Worm (Caenorhabditis elegans): ENCODE data around the gene cest-30.

DNA sequence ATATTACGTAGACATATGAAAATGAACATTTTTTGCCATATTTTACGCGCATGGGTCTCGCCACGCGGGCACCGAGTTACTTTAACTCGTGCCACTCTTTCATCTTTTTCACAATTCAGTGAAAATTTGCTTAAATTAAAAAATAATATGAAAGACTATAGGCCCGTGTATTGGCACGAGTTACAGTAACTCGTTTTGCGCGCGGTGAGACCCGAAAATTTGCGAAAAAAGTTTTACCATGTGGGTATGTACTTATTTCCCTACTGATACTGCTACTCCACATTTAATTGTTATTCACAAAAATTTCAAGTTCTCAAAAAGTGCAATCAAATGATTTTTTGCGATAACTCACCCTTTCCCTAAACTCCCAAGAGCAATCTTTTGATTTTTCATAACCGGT is 34.8 kb upstream of the cest-30 start:
- TF ChIP-seq fkh-10 (GFP tag; optimal IDR thresholded peaks at IDR 0.05) (no peak), nhr-77 (tag; optimal IDR thresholded peaks at IDR 0.05) (no peak)

Measured in whole organism, L4 larva.